Fruit fly (Drosophila melanogaster): ENCODE results near the gene Rsph9.
A peak's percentile ranks its signal among the peaks of the same experiment; 100 is the strongest.

dm6 chr2L:17437594-17437993 is 25.2 kb upstream of the Rsph9 start:
- TF ChIP-seq Dfd (GFP tag; optimal IDR thresholded peaks at IDR 0.05) (peak; percentile 95), psq (GFP tag; optimal IDR thresholded peaks at IDR 0.05) (no peak), Jra (GFP tag; optimal IDR thresholded peaks at IDR 0.05) (no peak), jim (GFP tag; optimal IDR thresholded peaks at IDR 0.05) (no peak), fru (GFP tag; optimal IDR thresholded peaks at IDR 0.05) (no peak), Hr83 (GFP tag; optimal IDR thresholded peaks at IDR 0.05; ENCODE audit: poor library complexity, severe bottlenecking) (no peak), rgr (GFP tag; optimal IDR thresholded peaks at IDR 0.05) (no peak), sage (GFP tag; optimal IDR thresholded peaks at IDR 0.05) (no peak)

All from whole organism, wandering third instar larva.